Worm (Caenorhabditis elegans): ENCODE data around the gene K09C4.9.

DNA sequence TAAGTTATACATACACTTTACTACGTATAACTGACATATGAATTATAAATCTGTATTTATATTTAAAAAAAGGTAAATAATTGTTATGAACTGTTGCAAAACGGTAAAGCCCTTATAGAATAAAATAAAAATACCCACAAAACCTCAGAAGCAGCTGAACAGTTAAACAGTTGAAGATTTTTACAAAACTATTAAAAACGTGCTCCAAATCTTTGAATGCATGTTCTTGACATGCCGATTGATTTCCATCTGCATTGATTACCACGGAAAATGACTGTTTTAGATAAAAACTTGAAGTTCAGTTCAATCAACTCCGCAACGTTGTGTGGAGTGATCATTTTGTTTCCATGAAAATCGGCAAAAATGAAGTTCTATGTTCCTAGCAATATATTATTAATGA lies 32.5 kb upstream of the K09C4.9 start, which contains the start of gene F11D5.7:
- TF ChIP-seq dpff-1 (tag; optimal IDR thresholded peaks at IDR 0.05) (no peak), ztf-22 (GFP tag; optimal IDR thresholded peaks at IDR 0.05) (no peak)
